Worm (Caenorhabditis elegans) whole organism, L1 larva: ENCODE results near the gene pfk-1.1.

Experiments
- C04F5.9 ChIP-seq: sonication (generic microtip); optimal IDR thresholded peaks from 2 replicates; lab custom pipeline; 2016; ENCODE audit warnings: missing genetic modification characterization, missing compliant biosample characterization
- ceh-63 ChIP-seq: fragments of 200-800 bp; sonication (Bioruptor generic); optimal IDR thresholded peaks from 2 replicates; lab custom pipeline; 2018; ENCODE audit warnings: mild to moderate bottlenecking, missing genetic modification characterization, missing compliant biosample characterization
- ceh-82 ChIP-seq, 3 experiments: fragments of 150-350 bp in 1 of 3; sonication (generic microtip) in 2 of 3; optimal IDR thresholded peaks; 2 replicates each; lab custom pipeline; 2014 to 2017; ENCODE audit warnings: missing biosample characterization in 3 of 3, missing genetic modification characterization in 3 of 3
- ceh-88 ChIP-seq: fragments of 200-800 bp; sonication (Bioruptor generic); IDR thresholded peaks from 2 replicates; pipeline ENCODE4 v1.3.6; 2022; ENCODE audit warnings: missing genetic modification characterization, missing compliant biosample characterization
- ceh-90 ChIP-seq: sonication (generic microtip); optimal IDR thresholded peaks from 2 replicates; lab custom pipeline; 2016; ENCODE audit warnings: missing genetic modification characterization, missing compliant biosample characterization
- ces-1 ChIP-seq: fragments of 150-350 bp; optimal IDR thresholded peaks from 2 replicates; lab custom pipeline; 2014; ENCODE audit warnings: missing biosample characterization, missing genetic modification reagents, missing genetic modification characterization
- dpl-1 ChIP-seq, 3 experiments: fragments of 150-350 bp in 2 of 3; sonication (generic microtip) in 1 of 3; optimal IDR thresholded peaks; 2 replicates each; lab custom pipeline; 2014 to 2017; ENCODE audit warnings: missing biosample characterization in 3 of 3, missing genetic modification characterization in 3 of 3, missing genetic modification reagents in 3 of 3
- dsc-1 ChIP-seq: sonication (generic microtip); optimal IDR thresholded peaks from 2 replicates; lab custom pipeline; 2016; ENCODE audit warnings: mild to moderate bottlenecking, missing genetic modification characterization, missing compliant biosample characterization
- efl-1 ChIP-seq, 4 experiments: fragments of 150-350 bp; optimal IDR thresholded peaks in 3 of 4; peaks in 1 of 4; 1 replicate in 1 of 4; 2 replicates in 3 of 4; lab custom pipeline; 2014; ENCODE audit warnings: missing biosample characterization in 2 of 4, missing genetic modification characterization in 2 of 4, missing genetic modification reagents in 2 of 4
- egl-13 ChIP-seq: sonication (generic microtip); optimal IDR thresholded peaks from 2 replicates; lab custom pipeline; 2016; ENCODE audit warnings: missing genotype, missing genetic modification reagents, missing genetic modification characterization, missing compliant biosample characterization
- ets-5 ChIP-seq: fragments of 200-800 bp; sonication (Bioruptor generic); IDR thresholded peaks from 2 replicates; pipeline ENCODE4 v1.3.6; 2022; ENCODE audit warnings: missing genetic modification characterization, missing compliant biosample characterization
- fkh-10 ChIP-seq: sonication (generic microtip); optimal IDR thresholded peaks from 2 replicates; lab custom pipeline; 2017; ENCODE audit warnings: missing biosample characterization, missing genetic modification reagents, missing genetic modification characterization
- fos-1 ChIP-seq: fragments of 150-350 bp; optimal IDR thresholded peaks from 2 replicates; lab custom pipeline; 2014; ENCODE audit warnings: missing biosample characterization, missing genetic modification characterization
- grh-1 ChIP-seq: fragments of 200-800 bp; sonication (Bioruptor generic); IDR thresholded peaks from 2 replicates; pipeline ENCODE4 v1.3.6; 2022; ENCODE audit warnings: missing genetic modification reagents, missing genetic modification characterization, missing compliant biosample characterization
- hlh-17 ChIP-seq: fragments of 200-800 bp; sonication (Bioruptor generic); optimal IDR thresholded peaks from 2 replicates; lab custom pipeline; 2018; ENCODE audit warnings: missing genetic modification characterization, mild to moderate bottlenecking, missing compliant biosample characterization, moderate library complexity, borderline replicate concordance
- isw-1 ChIP-seq: fragments of 200-800 bp; sonication (Bioruptor generic); IDR thresholded peaks from 2 replicates; pipeline ENCODE4 v1.3.6; 2022; ENCODE audit warnings: missing genetic modification characterization, missing compliant biosample characterization
- lin-13 ChIP-seq: fragments of 150-350 bp; optimal IDR thresholded peaks from 2 replicates; lab custom pipeline; 2014; ENCODE audit warnings: missing biosample characterization, missing genetic modification reagents, missing genetic modification characterization
- lin-14 ChIP-seq: fragments of 200-800 bp; sonication (Bioruptor generic); optimal IDR thresholded peaks from 2 replicates; lab custom pipeline; 2018; ENCODE audit warnings: mild to moderate bottlenecking, missing genetic modification characterization, moderate library complexity, missing compliant biosample characterization
- lin-35 ChIP-seq, 2 experiments: fragments of 150-350 bp; optimal IDR thresholded peaks; 2 replicates each; lab custom pipeline; 2014; ENCODE audit warnings: missing biosample characterization in 2 of 2, missing genetic modification characterization in 2 of 2, missing genetic modification reagents in 2 of 2
- lin-39 ChIP-seq: fragments of 150-350 bp; optimal IDR thresholded peaks from 2 replicates; lab custom pipeline; 2014; ENCODE audit warnings: missing biosample characterization, missing genetic modification reagents, missing genetic modification characterization
- lir-3 ChIP-seq: sonication (generic microtip); optimal IDR thresholded peaks from 2 replicates; lab custom pipeline; 2016; ENCODE audit warnings: mild to moderate bottlenecking, missing genetic modification characterization, moderate library complexity, missing compliant biosample characterization; ENCODE audit not compliant: poor library complexity
- lsy-2 ChIP-seq, 2 experiments: fragments of 150-350 bp; optimal IDR thresholded peaks; 2 replicates each; lab custom pipeline; 2014; ENCODE audit warnings: missing biosample characterization in 2 of 2, missing genetic modification characterization in 2 of 2
- mab-9 ChIP-seq: fragments of 200-800 bp; sonication (Bioruptor generic); IDR thresholded peaks from 2 replicates; pipeline ENCODE4 v1.3.6; 2022; ENCODE audit warnings: missing genetic modification reagents, missing genetic modification characterization, missing compliant biosample characterization
- mdl-1 ChIP-seq, 2 experiments: fragments of 150-350 bp; optimal IDR thresholded peaks; 2 replicates each; lab custom pipeline; 2014 to 2017; ENCODE audit warnings: missing biosample characterization in 2 of 2, missing genetic modification characterization in 2 of 2, inconsistent platforms in 1 of 2
- mef-2 ChIP-seq: fragments of 150-350 bp; optimal IDR thresholded peaks from 2 replicates; lab custom pipeline; 2014; ENCODE audit warnings: missing biosample characterization, missing genetic modification characterization
- mep-1 ChIP-seq: fragments of 150-350 bp; optimal IDR thresholded peaks from 2 replicates; lab custom pipeline; 2014; ENCODE audit warnings: missing biosample characterization, missing genetic modification characterization
- nhr-11 ChIP-seq: fragments of 150-350 bp; optimal IDR thresholded peaks from 2 replicates; lab custom pipeline; 2014; ENCODE audit warnings: missing biosample characterization, missing genetic modification characterization
- nhr-20 ChIP-seq: sonication (generic microtip); optimal IDR thresholded peaks from 2 replicates; lab custom pipeline; 2016; ENCODE audit warnings: mild to moderate bottlenecking, missing genetic modification characterization, missing compliant biosample characterization
- nhr-237 ChIP-seq: fragments of 150-350 bp; optimal IDR thresholded peaks from 2 replicates; lab custom pipeline; 2014; ENCODE audit warnings: missing biosample characterization, missing genetic modification characterization
- nhr-28 ChIP-seq: fragments of 150-350 bp; optimal IDR thresholded peaks from 2 replicates; lab custom pipeline; 2014; ENCODE audit warnings: missing biosample characterization, missing genetic modification characterization
- nhr-47 ChIP-seq: sonication (generic microtip); optimal IDR thresholded peaks from 2 replicates; lab custom pipeline; 2016; ENCODE audit warnings: mild to moderate bottlenecking, missing genetic modification characterization, moderate library complexity, missing compliant biosample characterization
- nhr-71 ChIP-seq: sonication (generic microtip); optimal IDR thresholded peaks from 2 replicates; lab custom pipeline; 2016; ENCODE audit warnings: mild to moderate bottlenecking, missing genetic modification characterization, moderate library complexity, missing compliant biosample characterization
- nhr-76 ChIP-seq: sonication (generic microtip); optimal IDR thresholded peaks from 2 replicates; lab custom pipeline; 2017; ENCODE audit warnings: missing biosample characterization, missing genetic modification characterization
- nhr-85 ChIP-seq: sonication (generic microtip); peaks from one replicate; lab custom pipeline; 2016; ENCODE audit warnings: missing genetic modification characterization, inconsistent platforms, missing compliant biosample characterization
- pag-3 ChIP-seq: sonication (generic microtip); optimal IDR thresholded peaks from 2 replicates; lab custom pipeline; 2017; ENCODE audit warnings: missing genetic modification characterization, mild to moderate bottlenecking, missing compliant biosample characterization, antibody characterized with exemption, borderline replicate concordance; ENCODE audit not compliant: insufficient read depth
- pax-3 ChIP-seq: fragments of 200-800 bp; sonication (Bioruptor generic); optimal IDR thresholded peaks from 2 replicates; lab custom pipeline; 2018; ENCODE audit warnings: mild to moderate bottlenecking, missing genetic modification characterization, moderate library complexity, missing compliant biosample characterization
- rnt-1 ChIP-seq: sonication (generic microtip); optimal IDR thresholded peaks from 2 replicates; lab custom pipeline; 2016; ENCODE audit warnings: mild to moderate bottlenecking, missing genetic modification characterization, moderate library complexity, missing compliant biosample characterization
- skn-1 ChIP-seq: fragments of 150-350 bp; optimal IDR thresholded peaks from 2 replicates; lab custom pipeline; 2014; ENCODE audit warnings: missing biosample characterization, missing genetic modification characterization
- snu-23 ChIP-seq: sonication (generic microtip); optimal IDR thresholded peaks from 2 replicates; lab custom pipeline; 2016; ENCODE audit warnings: missing genetic modification characterization, missing compliant biosample characterization
- sup-37 ChIP-seq: fragments of 200-800 bp; sonication (Bioruptor generic); optimal IDR thresholded peaks from 2 replicates; lab custom pipeline; 2018; ENCODE audit warnings: mild to moderate bottlenecking, missing genetic modification characterization, missing compliant biosample characterization
- tbx-2 ChIP-seq: sonication (generic microtip); optimal IDR thresholded peaks from 2 replicates; lab custom pipeline; 2016; ENCODE audit warnings: missing genetic modification characterization, missing compliant biosample characterization
- tlp-1 ChIP-seq: fragments of 150-350 bp; optimal IDR thresholded peaks from 2 replicates; lab custom pipeline; 2014; ENCODE audit warnings: missing biosample characterization, missing genetic modification characterization
- unc-30 ChIP-seq: sonication (generic microtip); optimal IDR thresholded peaks from 2 replicates; lab custom pipeline; 2017; ENCODE audit warnings: missing biosample characterization, missing genetic modification characterization
- unc-62 ChIP-seq: fragments of 150-350 bp; optimal IDR thresholded peaks from 2 replicates; lab custom pipeline; 2014; ENCODE audit warnings: missing biosample characterization, missing genetic modification reagents, missing genetic modification characterization
- xbp-1 ChIP-seq: sonication (generic microtip); optimal IDR thresholded peaks from 2 replicates; lab custom pipeline; 2016; ENCODE audit warnings: missing genetic modification characterization, missing compliant biosample characterization
- ztf-4 ChIP-seq: fragments of 150-350 bp; optimal IDR thresholded peaks from 2 replicates; lab custom pipeline; 2014; ENCODE audit warnings: missing biosample characterization, missing genetic modification characterization

The pfk-1.1 gene

ce11 chrX:2971542-2971988, 30.9 kb downstream of the pfk-1.1 start (continued):
- TF ChIP-seq rnt-1 (tag; lab: Kevin White, UChicago) (peak; percentile 76), nhr-28 (no peak), mep-1 (peak; percentile 65), unc-30 (no peak), ceh-63 (no peak), egl-13 (tag; lab: Kevin White, UChicago) (peak; percentile 55), nhr-20 (tag; lab: Kevin White, UChicago) (peak; percentile 75), fkh-10 (GFP tag; lab: Kevin White, UChicago) (peak; percentile 76), ceh-88 (GFP tag; lab: Robert Waterston, UW) (peak; percentile 37; the same call in 1 of the 2 replicates), ces-1 (GFP tag; lab: Kevin White, UChicago) (no peak), pag-3 (tag; lab: Kevin White, UChicago) (no peak), nhr-237 (tag; lab: Kevin White, UChicago) (no peak), nhr-85 (tag; lab: Kevin White, UChicago) (peak; percentile 71), mef-2 (tag; lab: Kevin White, UChicago) (peak; percentile 21), grh-1 (GFP tag; lab: Robert Waterston, UW) (no peak), dsc-1 (tag; lab: Kevin White, UChicago) (peak; percentile 52), nhr-71 (peak; percentile 93), lsy-2 (tag; optimal IDR thresholded peaks at IDR 0.05; lab: Kevin White, UChicago) (peak; percentile 58), lin-14 (GFP tag; lab: Kevin White, UChicago) (peak; percentile 92), dpl-1 (GFP tag; optimal IDR thresholded peaks at IDR 0.05; lab: Kevin White, UChicago) (peak in 2 of 3 experiments; percentile 31 to 43), mab-9 (GFP tag; lab: Robert Waterston, UW) (0 out of 2 replicates have a peak, but pooled peaks have one; percentile 39), skn-1 (tag; lab: Kevin White, UChicago) (peak; percentile 10), snu-23 (GFP tag; lab: Kevin White, UChicago) (peak; percentile 79), pax-3 (tag; lab: Kevin White, UChicago) (peak; percentile 44), lir-3 (peak; percentile 74), tbx-2 (tag; lab: Kevin White, UChicago) (peak; percentile 49), hlh-17 (GFP tag; lab: Kevin White, UChicago) (no peak), lin-39 (tag; lab: Kevin White, UChicago) (no peak), sup-37 (GFP tag; lab: Kevin White, UChicago) (no peak), nhr-47 (peak; percentile 71), efl-1 (optimal IDR thresholded peaks at IDR 0.05; lab: Kevin White, UChicago) (peak; percentile 7 to 20), efl-1 (GFP tag; optimal IDR thresholded peaks at IDR 0.05 in 1 of 2; lab: Kevin White, UChicago) (peak in 1 of 2 experiments; percentile 54), ceh-82 (tag; optimal IDR thresholded peaks at IDR 0.05; lab: Kevin White, UChicago) (peak; percentile 28 to 74 (median 35)), tlp-1 (tag; lab: Kevin White, UChicago) (no peak), xbp-1 (tag; lab: Kevin White, UChicago) (peak; percentile 48), nhr-11 (tag; lab: Kevin White, UChicago) (peak; percentile 59), isw-1 (GFP tag; lab: Robert Waterston, UW) (no peak; the same call in 1 of the 2 replicates), lin-35 (GFP tag; optimal IDR thresholded peaks at IDR 0.05; lab: Kevin White, UChicago) (peak; percentile 34 to 82), lin-13 (GFP tag; lab: Kevin White, UChicago) (peak; percentile 56), mdl-1 (tag; optimal IDR thresholded peaks at IDR 0.05; lab: Kevin White, UChicago) (peak in 1 of 2 experiments; percentile 95), ceh-90 (tag; lab: Kevin White, UChicago) (peak; percentile 21), ztf-4 (peak; percentile 67), nhr-76 (tag; lab: Kevin White, UChicago) (no peak), fos-1 (tag; lab: Kevin White, UChicago) (no peak), ets-5 (GFP tag; lab: Robert Waterston, UW) (no peak), unc-62 (GFP tag; lab: Kevin White, UChicago) (no peak), C04F5.9 (tag; lab: Kevin White, UChicago) (peak; percentile 49)
